Worm (Caenorhabditis elegans) whole organism, L4 larva: ENCODE data around the gene gsr-1.

ENCODE experiments used
- F10B5.3 ChIP-seq: sonication (generic microtip); optimal IDR thresholded peaks from 2 replicates; lab custom pipeline; 2016; ENCODE audit warnings: mild to moderate bottlenecking, missing genetic modification characterization, missing compliant biosample characterization
- F26F4.8 ChIP-seq: fragments of 200-800 bp; sonication (Bioruptor generic); conservative IDR thresholded peaks from 2 replicates; pipeline ENCODE4 v1.3.6; 2022; ENCODE audit warnings: missing genetic modification characterization, missing compliant biosample characterization
- aha-1 ChIP-seq: fragments of 150-350 bp; peaks from one replicate; lab custom pipeline; 2014; ENCODE audit warnings: missing biosample characterization, missing genetic modification characterization
- dpl-1 ChIP-seq: fragments of 150-350 bp; optimal IDR thresholded peaks from 2 replicates; lab custom pipeline; 2014; ENCODE audit warnings: missing biosample characterization, missing genetic modification reagents, missing genetic modification characterization
- dve-1 ChIP-seq: sonication (generic microtip); optimal IDR thresholded peaks from 2 replicates; lab custom pipeline; 2017; ENCODE audit warnings: antibody characterized with exemption, mild to moderate bottlenecking, missing genetic modification characterization, missing compliant biosample characterization; ENCODE audit not compliant: insufficient read depth
- hif-1 ChIP-seq, 2 experiments: sonication (generic microtip); optimal IDR thresholded peaks; 2 replicates each; lab custom pipeline; 2016 to 2017; ENCODE audit warnings: missing compliant biosample characterization in 2 of 2, missing genetic modification characterization in 2 of 2, missing genetic modification reagents in 2 of 2, missing genotype in 2 of 2, mild to moderate bottlenecking in 1 of 2
- hlh-11 ChIP-seq: fragments of 200-800 bp; sonication (Bioruptor generic); optimal IDR thresholded peaks from 2 replicates; lab custom pipeline; 2018; ENCODE audit warnings: mild to moderate bottlenecking, missing genetic modification characterization, missing compliant biosample characterization
- hlh-30 ChIP-seq: sonication (generic microtip); optimal IDR thresholded peaks from 2 replicates; lab custom pipeline; 2017; ENCODE audit warnings: antibody characterized with exemption, mild to moderate bottlenecking, missing genetic modification characterization, missing compliant biosample characterization; ENCODE audit not compliant: insufficient read depth
- lim-7 ChIP-seq: fragments of 200-800 bp; sonication (Bioruptor generic); IDR thresholded peaks from 2 replicates; pipeline ENCODE4 v1.3.6; 2022; ENCODE audit warnings: missing genetic modification characterization, missing compliant biosample characterization
- lin-15B ChIP-seq: fragments of 150-350 bp; sonication (generic microtip); optimal IDR thresholded peaks from 3 replicates; lab custom pipeline; 2014; ENCODE audit warnings: missing biosample characterization, missing genetic modification characterization
- lin-38 ChIP-seq: fragments of 200-800 bp; sonication (Bioruptor generic); IDR thresholded peaks from 2 replicates; pipeline ENCODE4 v1.3.6; 2022; ENCODE audit warnings: missing genetic modification reagents, missing genetic modification characterization, missing compliant biosample characterization
- lir-3 ChIP-seq: sonication (generic microtip); optimal IDR thresholded peaks from 2 replicates; lab custom pipeline; 2016; ENCODE audit warnings: mild to moderate bottlenecking, missing genetic modification characterization, missing compliant biosample characterization
- lsy-2 ChIP-seq, 2 experiments: fragments of 150-350 bp in 1 of 2; sonication (generic microtip) in 1 of 2; optimal IDR thresholded peaks; 2 replicates each; lab custom pipeline; 2014 to 2017; ENCODE audit warnings: missing biosample characterization in 2 of 2, missing genetic modification characterization in 2 of 2
- madf-5 ChIP-seq, 2 experiments: fragments of 200-800 bp; sonication (Bioruptor generic); IDR thresholded peaks; 2 replicates each; pipeline ENCODE4 v1.3.6; 2022; ENCODE audit warnings: missing compliant biosample characterization in 2 of 2, missing genetic modification characterization in 2 of 2
- madf-9 ChIP-seq: fragments of 200-800 bp; sonication (Bioruptor generic); conservative IDR thresholded peaks from 2 replicates; pipeline ENCODE4 v1.3.6; 2022; ENCODE audit warnings: missing genetic modification reagents, missing genetic modification characterization, missing compliant biosample characterization
- mdl-1 ChIP-seq, 2 experiments: fragments of 150-350 bp in 1 of 2; sonication (generic microtip) in 1 of 2; optimal IDR thresholded peaks; 2 replicates each; lab custom pipeline; 2014 to 2017; ENCODE audit warnings: missing biosample characterization in 2 of 2, missing genetic modification characterization in 2 of 2
- mes-2 ChIP-seq: sonication (generic microtip); optimal IDR thresholded peaks from 2 replicates; lab custom pipeline; 2016; ENCODE audit warnings: missing genotype, mild to moderate bottlenecking, missing genetic modification characterization, missing compliant biosample characterization; ENCODE audit not compliant: poor library complexity, severe bottlenecking
- mxl-3 ChIP-seq: fragments of 200-800 bp; sonication (Bioruptor generic); optimal IDR thresholded peaks from 2 replicates; lab custom pipeline; 2018; ENCODE audit warnings: mild to moderate bottlenecking, missing genetic modification characterization, missing compliant biosample characterization
- nhr-10 ChIP-seq: fragments of 150-350 bp; optimal IDR thresholded peaks from 2 replicates; lab custom pipeline; 2014; ENCODE audit warnings: missing biosample characterization, missing genetic modification characterization
- nhr-11 ChIP-seq: fragments of 150-350 bp; optimal IDR thresholded peaks from 2 replicates; lab custom pipeline; 2014; ENCODE audit warnings: missing biosample characterization, missing genetic modification characterization
- nhr-28 ChIP-seq: fragments of 150-350 bp; optimal IDR thresholded peaks from 2 replicates; lab custom pipeline; 2014; ENCODE audit warnings: missing biosample characterization, missing genetic modification characterization
- nhr-41 ChIP-seq: fragments of 200-800 bp; sonication (Bioruptor generic); IDR thresholded peaks from 2 replicates; pipeline ENCODE4 v1.3.6; 2022; ENCODE audit warnings: missing genetic modification reagents, missing genetic modification characterization, missing compliant biosample characterization
- nhr-42 ChIP-seq: fragments of 200-800 bp; sonication (Bioruptor generic); IDR thresholded peaks from 2 replicates; pipeline ENCODE4 v1.3.6; 2022; ENCODE audit warnings: missing genetic modification characterization, missing compliant biosample characterization
- rbr-2 ChIP-seq: sonication (generic microtip); optimal IDR thresholded peaks from 2 replicates; lab custom pipeline; 2016; ENCODE audit warnings: missing genotype, missing genetic modification characterization, missing compliant biosample characterization
- spr-1 ChIP-seq: sonication (generic microtip); optimal IDR thresholded peaks from 2 replicates; lab custom pipeline; 2016; ENCODE audit warnings: mild to moderate bottlenecking, missing genetic modification characterization, missing compliant biosample characterization
- spr-3 ChIP-seq: fragments of 200-800 bp; sonication (Bioruptor generic); optimal IDR thresholded peaks from 2 replicates; lab custom pipeline; 2018; ENCODE audit warnings: mild to moderate bottlenecking, missing genetic modification characterization, missing compliant biosample characterization
- unc-130 ChIP-seq: sonication (generic microtip); optimal IDR thresholded peaks from 2 replicates; lab custom pipeline; 2016; ENCODE audit warnings: missing genetic modification reagents, missing genetic modification characterization, missing compliant biosample characterization
- unc-39 ChIP-seq: sonication (generic microtip); optimal IDR thresholded peaks from 2 replicates; lab custom pipeline; 2017; ENCODE audit warnings: missing biosample characterization, missing genetic modification characterization
- unc-62 ChIP-seq, 3 experiments: fragments of 150-350 bp in 1 of 3; sonication (generic microtip); optimal IDR thresholded peaks in 2 of 3; peaks in 1 of 3; 1 replicate in 1 of 3; 2 replicates in 2 of 3; lab custom pipeline; 2014 to 2017; ENCODE audit warnings: missing biosample characterization in 3 of 3, missing genetic modification characterization in 3 of 3, missing genetic modification reagents in 3 of 3, missing genotype in 1 of 3
- zfp-3 ChIP-seq: fragments of 200-800 bp; sonication (Bioruptor generic); conservative IDR thresholded peaks from 2 replicates; pipeline ENCODE4 v1.3.6; 2022; ENCODE audit warnings: missing genetic modification reagents, missing genetic modification characterization, missing compliant biosample characterization

Gene gsr-1

ce11 chrIII:3650677-3651315, at the start of gene gsr-1, which contains the start of gene madf-8:
Gene gsr-1, plus strand, starts transcription at chrIII:3650907.
Gene madf-8, minus strand, starts transcription at chrIII:3650832.
- peak; percentile 22 for TF ChIP-seq dve-1 (tag; lab: Kevin White, UChicago)
- peak in 1 of 2 experiments; percentile 4 for TF ChIP-seq hif-1 (tag; optimal IDR thresholded peaks at IDR 0.05; lab: Kevin White, UChicago)
- peak; percentile 80 for TF ChIP-seq mes-2 (tag; lab: Kevin White, UChicago)
- peak; percentile 21 for TF ChIP-seq hlh-30 (tag; lab: Kevin White, UChicago)
- peak; percentile 90 for TF ChIP-seq nhr-28 (tag; lab: Kevin White, UChicago)
- TF ChIP-seq nhr-11 (tag; lab: Kevin White, UChicago): peak; percentile 45
- TF ChIP-seq lin-38 (GFP tag; lab: Robert Waterston, UW): peak; percentile 27
- no peak for TF ChIP-seq spr-3
- TF ChIP-seq lim-7 (GFP tag; lab: Robert Waterston, UW): no peak
- no peak for TF ChIP-seq unc-130 (GFP tag; lab: Kevin White, UChicago)
- TF ChIP-seq lsy-2 (tag; optimal IDR thresholded peaks at IDR 0.05; lab: Kevin White, UChicago): peak in 1 of 2 experiments; percentile 26
- peak; percentile 75 for TF ChIP-seq dpl-1 (GFP tag; lab: Kevin White, UChicago)

- TF ChIP-seq hlh-11: peak; percentile 33
- no peak for TF ChIP-seq madf-5 (GFP tag; IDR thresholded peaks at IDR 0.05; lab: Robert Waterston, UW)
- TF ChIP-seq zfp-3 (GFP tag; lab: Robert Waterston, UW): no peak
- no peak for TF ChIP-seq madf-9
- no peak for TF ChIP-seq nhr-10 (tag; lab: Kevin White, UChicago)
- TF ChIP-seq mdl-1 (tag; optimal IDR thresholded peaks at IDR 0.05; lab: Kevin White, UChicago): peak in 1 of 2 experiments; percentile 1
- no peak for TF ChIP-seq nhr-42 (GFP tag; lab: Robert Waterston, UW)
- TF ChIP-seq mxl-3: peak; percentile 36
- TF ChIP-seq rbr-2 (tag; lab: Kevin White, UChicago): peak; percentile 6
- no peak for TF ChIP-seq nhr-41 (GFP tag; lab: Robert Waterston, UW)
- peak; percentile 46 for TF ChIP-seq nhr-11 (tag; lab: Kevin White, UChicago)
Observed at ce11 chrIII:3601271-3601670, 49.4 kb upstream of the gsr-1 start.

ce11 chrIII:3605681-3606080, 45.0 kb upstream of the gsr-1 start:
- TF ChIP-seq unc-39 (no peak), spr-1 (tag; lab: Kevin White, UChicago) (no peak), nhr-28 (tag; lab: Kevin White, UChicago) (no peak), unc-62 (GFP tag; optimal IDR thresholded peaks at IDR 0.05 in 1 of 2; lab: Kevin White, UChicago) (peak in 1 of 2 experiments; percentile 84), unc-62 (tag; optimal IDR thresholded peaks at IDR 0.05; lab: Kevin White, UChicago) (no peak)
- TF ChIP-seq, all 104 proteins: peak for 1

ce11 chrIII:3612387-3612786, 38.3 kb upstream of the gsr-1 start:
- TF ChIP-seq F10B5.3 (tag; lab: Kevin White, UChicago) (peak; percentile 22), F26F4.8 (GFP tag; lab: Robert Waterston, UW) (0 out of 2 replicates have a peak, but pooled peaks have one; percentile 12), lin-15B (tag; lab: Kevin White, UChicago) (no peak), lir-3 (no peak), aha-1 (tag; lab: Kevin White, UChicago) (peak; percentile 69), unc-62 (GFP tag; optimal IDR thresholded peaks at IDR 0.05 in 1 of 2; lab: Kevin White, UChicago) (peak in 1 of 2 experiments; percentile 68), unc-62 (tag; optimal IDR thresholded peaks at IDR 0.05; lab: Kevin White, UChicago) (no peak)
- TF ChIP-seq, all 104 proteins: peak for 4
